Worm (Caenorhabditis elegans) whole organism, midembryonic: ENCODE measurements around the gene F54H5.5.
A peak's percentile ranks its signal among the peaks of the same experiment; 100 is the strongest.

ENCODE experiments used
- T22C8.4 ChIP-seq: fragments of 200-800 bp; sonication (Bioruptor generic); IDR thresholded peaks from 2 replicates; pipeline ENCODE4 v1.3.6; 2022; ENCODE audit warnings: missing genetic modification characterization, missing compliant biosample characterization
- cog-1 ChIP-seq: sonication (generic microtip); optimal IDR thresholded peaks from 2 replicates; lab custom pipeline; 2016; ENCODE audit warnings: missing genetic modification characterization, missing compliant biosample characterization
- flt-1 ChIP-seq: fragments of 200-800 bp; sonication (Bioruptor generic); IDR thresholded peaks from 2 replicates; pipeline ENCODE4 v1.3.6; 2022; ENCODE audit warnings: missing genetic modification characterization, missing compliant biosample characterization
- klf-2 ChIP-seq: fragments of 200-800 bp; sonication (Bioruptor generic); conservative IDR thresholded peaks from 2 replicates; pipeline ENCODE4 v1.3.6; 2022; ENCODE audit warnings: missing genetic modification reagents, missing genetic modification characterization, missing compliant biosample characterization
- med-1 ChIP-seq: sonication (generic microtip); optimal IDR thresholded peaks from 2 replicates; lab custom pipeline; 2017; ENCODE audit warnings: missing genetic modification characterization, mild to moderate bottlenecking, missing compliant biosample characterization, antibody characterized with exemption, missing genetic modification reagents; ENCODE audit not compliant: insufficient read depth
- ref-1 ChIP-seq: fragments of 200-800 bp; sonication (Bioruptor generic); conservative IDR thresholded peaks from 2 replicates; pipeline ENCODE4 v1.3.6; 2022; ENCODE audit warnings: missing genetic modification reagents, missing genetic modification characterization, missing compliant biosample characterization
- tab-1 ChIP-seq: fragments of 200-800 bp; sonication (Bioruptor generic); IDR thresholded peaks from 2 replicates; pipeline ENCODE4 v1.3.6; 2022; ENCODE audit warnings: missing genetic modification characterization, missing compliant biosample characterization
- ztf-23 ChIP-seq: fragments of 200-800 bp; sonication (Bioruptor generic); IDR thresholded peaks from 2 replicates; pipeline ENCODE4 v1.3.6; 2022; ENCODE audit warnings: missing genetic modification reagents, missing genetic modification characterization, missing compliant biosample characterization
- ztf-29 ChIP-seq: fragments of 200-800 bp; sonication (Bioruptor generic); IDR thresholded peaks from 2 replicates; pipeline ENCODE4 v1.3.6; 2022; ENCODE audit warnings: missing genetic modification reagents, missing genetic modification characterization, missing compliant biosample characterization

- TF ChIP-seq T22C8.4: no peak
- no peak for TF ChIP-seq klf-2
- no peak for TF ChIP-seq ref-1 (GFP tag; lab: Robert Waterston, UW)
- TF ChIP-seq flt-1 (GFP tag; lab: Robert Waterston, UW): no peak
- peak; percentile 43; the same call in 1 of the 2 replicates for TF ChIP-seq ztf-23 (GFP tag; lab: Robert Waterston, UW)
- no peak for TF ChIP-seq ztf-29 (GFP tag; lab: Robert Waterston, UW)
- TF ChIP-seq med-1 (GFP tag; lab: Kevin White, UChicago): no peak
- TF ChIP-seq tab-1: no peak
- TF ChIP-seq cog-1 (tag; lab: Kevin White, UChicago): no peak
These were observed 29.0 kb downstream of the F54H5.5 start, which contains the start of gene dnj-8 for ce11 chrII:6598050-6598449.
